Worm (Caenorhabditis elegans) whole organism, L4 larva: ENCODE data around the gene F02E11.2.

Experiments used
- F10B5.3 ChIP-seq: sonication (generic microtip); optimal IDR thresholded peaks from 2 replicates; lab custom pipeline; 2016; ENCODE audit warnings: mild to moderate bottlenecking, missing genetic modification characterization, missing compliant biosample characterization
- F26F4.8 ChIP-seq: fragments of 200-800 bp; sonication (Bioruptor generic); conservative IDR thresholded peaks from 2 replicates; pipeline ENCODE4 v1.3.6; 2022; ENCODE audit warnings: missing genetic modification characterization, missing compliant biosample characterization
- F44E2.7 ChIP-seq: fragments of 200-800 bp; sonication (Bioruptor generic); IDR thresholded peaks from 2 replicates; pipeline ENCODE4 v2.1.2; 2022; ENCODE audit warnings: missing genetic modification characterization, missing compliant biosample characterization
- T20F7.1 ChIP-seq: fragments of 200-800 bp; sonication (Bioruptor generic); optimal IDR thresholded peaks from 2 replicates; lab custom pipeline; 2018; ENCODE audit warnings: mild to moderate bottlenecking, missing genetic modification characterization, missing compliant biosample characterization
- Y48G9A.11 ChIP-seq: fragments of 200-800 bp; sonication (Bioruptor generic); IDR thresholded peaks from 2 replicates; pipeline ENCODE4 v1.3.6; 2022; ENCODE audit warnings: missing genetic modification reagents, missing genetic modification characterization, missing compliant biosample characterization
- Y5F2A.4 ChIP-seq: fragments of 200-800 bp; sonication (Bioruptor generic); optimal IDR thresholded peaks from 2 replicates; lab custom pipeline; 2018; ENCODE audit warnings: mild to moderate bottlenecking, missing genetic modification characterization, missing compliant biosample characterization
- aha-1 ChIP-seq: fragments of 150-350 bp; peaks from one replicate; lab custom pipeline; 2014; ENCODE audit warnings: missing biosample characterization, missing genetic modification characterization
- ama-1 ChIP-seq: fragments of 150-350 bp; optimal IDR thresholded peaks from 2 replicates; lab custom pipeline; 2014; ENCODE audit warnings: inconsistent platforms, mixed read lengths
- arid-1 ChIP-seq: fragments of 200-800 bp; sonication (Bioruptor generic); conservative IDR thresholded peaks from 2 replicates; pipeline ENCODE4 v1.3.6; 2022; ENCODE audit warnings: missing genetic modification reagents, missing genetic modification characterization, missing compliant biosample characterization
- ceh-44 ChIP-seq: fragments of 200-800 bp; sonication (Bioruptor generic); IDR thresholded peaks from 2 replicates; pipeline ENCODE4 v1.3.6; 2022; ENCODE audit warnings: missing genetic modification reagents, missing genetic modification characterization, missing compliant biosample characterization
- ceh-82 ChIP-seq: sonication (generic microtip); optimal IDR thresholded peaks from 2 replicates; lab custom pipeline; 2017; ENCODE audit warnings: missing biosample characterization, missing genetic modification characterization
- ctbp-1 ChIP-seq: fragments of 200-800 bp; sonication (Bioruptor generic); IDR thresholded peaks from 2 replicates; pipeline ENCODE4 v1.3.6; 2022; ENCODE audit warnings: missing genetic modification reagents, missing genetic modification characterization, missing compliant biosample characterization
- daf-16 ChIP-seq, 3 experiments: sonication (generic microtip); optimal IDR thresholded peaks; 2 replicates each; lab custom pipeline; 2016 to 2017; ENCODE audit warnings: missing genetic modification characterization in 3 of 3, missing genetic modification reagents in 3 of 3, mild to moderate bottlenecking in 2 of 3, missing compliant biosample characterization in 2 of 3, missing biosample characterization in 1 of 3, moderate library complexity in 1 of 3
- dmd-6 ChIP-seq: fragments of 200-800 bp; sonication (Bioruptor generic); IDR thresholded peaks from 2 replicates; pipeline ENCODE4 v1.3.6; 2022; ENCODE audit warnings: missing genetic modification reagents, missing genetic modification characterization, missing compliant biosample characterization
- duxl-1 ChIP-seq: sonication (generic microtip); optimal IDR thresholded peaks from 2 replicates; lab custom pipeline; 2016; ENCODE audit warnings: mild to moderate bottlenecking, missing genetic modification characterization, moderate library complexity, missing compliant biosample characterization; ENCODE audit not compliant: poor library complexity
- dve-1 ChIP-seq: sonication (generic microtip); optimal IDR thresholded peaks from 2 replicates; lab custom pipeline; 2017; ENCODE audit warnings: antibody characterized with exemption, mild to moderate bottlenecking, missing genetic modification characterization, missing compliant biosample characterization; ENCODE audit not compliant: insufficient read depth
- hmg-1.1 ChIP-seq: fragments of 200-800 bp; sonication (Bioruptor generic); IDR thresholded peaks from 2 replicates; pipeline ENCODE4 v1.3.6; 2022; ENCODE audit warnings: missing genetic modification reagents, missing genetic modification characterization, missing compliant biosample characterization
- lim-7 ChIP-seq: fragments of 200-800 bp; sonication (Bioruptor generic); IDR thresholded peaks from 2 replicates; pipeline ENCODE4 v1.3.6; 2022; ENCODE audit warnings: missing genetic modification characterization, missing compliant biosample characterization
- lin-1 ChIP-seq: fragments of 200-800 bp; sonication (Bioruptor generic); IDR thresholded peaks from 2 replicates; pipeline ENCODE4 v1.3.6; 2022; ENCODE audit warnings: missing genetic modification reagents, missing genetic modification characterization, missing compliant biosample characterization
- lin-38 ChIP-seq: fragments of 200-800 bp; sonication (Bioruptor generic); IDR thresholded peaks from 2 replicates; pipeline ENCODE4 v1.3.6; 2022; ENCODE audit warnings: missing genetic modification reagents, missing genetic modification characterization, missing compliant biosample characterization
- lir-3 ChIP-seq: sonication (generic microtip); optimal IDR thresholded peaks from 2 replicates; lab custom pipeline; 2016; ENCODE audit warnings: mild to moderate bottlenecking, missing genetic modification characterization, missing compliant biosample characterization
- madf-5 ChIP-seq, 2 experiments: fragments of 200-800 bp; sonication (Bioruptor generic); IDR thresholded peaks; 2 replicates each; pipeline ENCODE4 v1.3.6; 2022; ENCODE audit warnings: missing compliant biosample characterization in 2 of 2, missing genetic modification characterization in 2 of 2
- mdl-1 ChIP-seq, 2 experiments: fragments of 150-350 bp in 1 of 2; sonication (generic microtip) in 1 of 2; optimal IDR thresholded peaks; 2 replicates each; lab custom pipeline; 2014 to 2017; ENCODE audit warnings: missing biosample characterization in 2 of 2, missing genetic modification characterization in 2 of 2
- mep-1 ChIP-seq: fragments of 150-350 bp; sonication (generic microtip); optimal IDR thresholded peaks from 3 replicates; lab custom pipeline; 2014; ENCODE audit warnings: missing biosample characterization, missing genetic modification characterization
- mes-2 ChIP-seq: sonication (generic microtip); optimal IDR thresholded peaks from 2 replicates; lab custom pipeline; 2016; ENCODE audit warnings: missing genotype, mild to moderate bottlenecking, missing genetic modification characterization, missing compliant biosample characterization; ENCODE audit not compliant: poor library complexity, severe bottlenecking
- nhr-10 ChIP-seq: fragments of 150-350 bp; optimal IDR thresholded peaks from 2 replicates; lab custom pipeline; 2014; ENCODE audit warnings: missing biosample characterization, missing genetic modification characterization
- nhr-111 ChIP-seq: fragments of 200-800 bp; sonication (Bioruptor generic); optimal IDR thresholded peaks from 2 replicates; lab custom pipeline; 2018; ENCODE audit warnings: mild to moderate bottlenecking, missing genetic modification characterization, missing compliant biosample characterization
- nhr-28 ChIP-seq: fragments of 150-350 bp; optimal IDR thresholded peaks from 2 replicates; lab custom pipeline; 2014; ENCODE audit warnings: missing biosample characterization, missing genetic modification characterization
- pha-4 ChIP-seq, 2 experiments: fragments of 150-350 bp in 1 of 2; fragments of 200-800 bp in 1 of 2; sonication (Bioruptor generic) in 1 of 2; IDR thresholded peaks in 1 of 2; optimal IDR thresholded peaks in 1 of 2; 2 replicates each; pipeline versions ENCODE4 v1.3.6 to Lab custom; 2014 to 2022; ENCODE audit warnings: missing genetic modification characterization in 2 of 2, missing genetic modification reagents in 2 of 2, missing biosample characterization in 1 of 2, missing compliant biosample characterization in 1 of 2
- php-3 ChIP-seq: fragments of 200-800 bp; sonication (Bioruptor generic); IDR thresholded peaks from 2 replicates; pipeline ENCODE4 v1.3.6; 2022; ENCODE audit warnings: missing genetic modification reagents, missing genetic modification characterization, missing compliant biosample characterization
- pqm-1 ChIP-seq: sonication (generic microtip); optimal IDR thresholded peaks from 2 replicates; lab custom pipeline; 2017; ENCODE audit warnings: missing biosample characterization, missing genetic modification characterization
- rbr-2 ChIP-seq: sonication (generic microtip); optimal IDR thresholded peaks from 2 replicates; lab custom pipeline; 2016; ENCODE audit warnings: missing genotype, missing genetic modification characterization, missing compliant biosample characterization
- sdz-12 ChIP-seq: fragments of 200-800 bp; sonication (Bioruptor generic); optimal IDR thresholded peaks from 2 replicates; lab custom pipeline; 2018; ENCODE audit warnings: mild to moderate bottlenecking, missing genetic modification characterization, missing compliant biosample characterization
- set-16 ChIP-seq: fragments of 200-800 bp; sonication (Bioruptor generic); IDR thresholded peaks from 2 replicates; pipeline ENCODE4 v1.3.6; 2022; ENCODE audit warnings: missing genetic modification reagents, missing genetic modification characterization, missing compliant biosample characterization
- skn-1 ChIP-seq: fragments of 150-350 bp; optimal IDR thresholded peaks from 2 replicates; lab custom pipeline; 2014; ENCODE audit warnings: missing biosample characterization, missing genetic modification characterization
- snpc-1.2 ChIP-seq: fragments of 200-800 bp; sonication (Bioruptor generic); IDR thresholded peaks from 2 replicates; pipeline ENCODE4 v1.3.6; 2022; ENCODE audit warnings: missing genetic modification reagents, missing genetic modification characterization, missing compliant biosample characterization
- spr-1 ChIP-seq: sonication (generic microtip); optimal IDR thresholded peaks from 2 replicates; lab custom pipeline; 2016; ENCODE audit warnings: mild to moderate bottlenecking, missing genetic modification characterization, missing compliant biosample characterization
- tag-97 ChIP-seq: fragments of 200-800 bp; sonication (Bioruptor generic); IDR thresholded peaks from 2 replicates; pipeline ENCODE4 v1.3.6; 2022; ENCODE audit warnings: missing genetic modification characterization, missing compliant biosample characterization
- tra-1 ChIP-seq: fragments of 200-800 bp; sonication (Bioruptor generic); IDR thresholded peaks from 2 replicates; pipeline ENCODE4 v1.3.6; 2022; ENCODE audit warnings: missing genetic modification reagents, missing genetic modification characterization, missing compliant biosample characterization
- unc-39 ChIP-seq: sonication (generic microtip); optimal IDR thresholded peaks from 2 replicates; lab custom pipeline; 2017; ENCODE audit warnings: missing biosample characterization, missing genetic modification characterization
- vab-7 ChIP-seq: fragments of 200-800 bp; sonication (Bioruptor generic); IDR thresholded peaks from 2 replicates; pipeline ENCODE4 v1.3.6; 2022; ENCODE audit warnings: missing genetic modification reagents, missing genetic modification characterization, missing compliant biosample characterization
- zag-1 ChIP-seq: fragments of 150-350 bp; optimal IDR thresholded peaks from 2 replicates; lab custom pipeline; 2014; ENCODE audit warnings: missing biosample characterization, missing genetic modification characterization
- zfp-2 ChIP-seq: sonication (generic microtip); optimal IDR thresholded peaks from 2 replicates; lab custom pipeline; 2016; ENCODE audit warnings: mild to moderate bottlenecking, missing genetic modification characterization, missing compliant biosample characterization
- zip-11 ChIP-seq: fragments of 200-800 bp; sonication (Bioruptor generic); IDR thresholded peaks from 2 replicates; pipeline ENCODE4 v1.3.6; 2022; ENCODE audit warnings: missing genetic modification characterization, missing compliant biosample characterization
- zip-2 ChIP-seq: fragments of 150-350 bp; optimal IDR thresholded peaks from 2 replicates; lab custom pipeline; 2014; ENCODE audit warnings: missing biosample characterization, missing genetic modification characterization
- ztf-11 ChIP-seq: fragments of 150-350 bp; optimal IDR thresholded peaks from 2 replicates; lab custom pipeline; 2014; ENCODE audit warnings: missing biosample characterization, missing genetic modification characterization

The F02E11.2 gene

ce11 chrII:3264704-3265103 is 2.1 kb downstream of the F02E11.2 start:
- TF ChIP-seq nhr-10 (tag; lab: Kevin White, UChicago) (no peak), pqm-1 (tag; lab: Kevin White, UChicago) (no peak), ceh-82 (tag; lab: Kevin White, UChicago) (no peak), tag-97 (GFP tag; lab: Robert Waterston, UW) (no peak), sdz-12 (GFP tag; lab: Kevin White, UChicago) (no peak), snpc-1.2 (no peak), php-3 (GFP tag; lab: Robert Waterston, UW) (no peak), mep-1 (tag; lab: Kevin White, UChicago) (no peak), zag-1 (tag; lab: Kevin White, UChicago) (no peak), F44E2.7 (GFP tag; lab: Robert Waterston, UW) (no peak), aha-1 (tag; lab: Kevin White, UChicago) (no peak), ztf-11 (tag; lab: Kevin White, UChicago) (no peak), daf-16 (GFP tag; optimal IDR thresholded peaks at IDR 0.05; lab: Kevin White, UChicago) (no peak), daf-16 (tag; optimal IDR thresholded peaks at IDR 0.05; lab: Kevin White, UChicago) (no peak), unc-39 (no peak)

- TF ChIP-seq nhr-111: no peak
- no peak for TF ChIP-seq F44E2.7 (GFP tag; lab: Robert Waterston, UW)
- TF ChIP-seq ceh-44: no peak
- TF ChIP-seq zip-11 (GFP tag; lab: Robert Waterston, UW): no peak
- no peak for TF ChIP-seq mdl-1 (tag; optimal IDR thresholded peaks at IDR 0.05; lab: Kevin White, UChicago)
These were observed 4.8 kb downstream of the F02E11.2 start, which contains the start of gene F02E11.7 for ce11 chrII:3267365-3267764. Gene F02E11.7, plus strand, starts transcription at chrII:3267665.

- no peak for TF ChIP-seq skn-1 (tag; lab: Kevin White, UChicago)
- no peak for TF ChIP-seq zip-11 (GFP tag; lab: Robert Waterston, UW)
- peak; percentile 56 for TF ChIP-seq lin-38 (GFP tag; lab: Robert Waterston, UW)
- TF ChIP-seq lim-7 (GFP tag; lab: Robert Waterston, UW): peak; percentile 70
- no peak for TF ChIP-seq pqm-1 (tag; lab: Kevin White, UChicago)
- TF ChIP-seq F10B5.3 (tag; lab: Kevin White, UChicago): no peak
- peak; percentile 57; the same call in 1 of the 2 replicates for TF ChIP-seq vab-7 (GFP tag; lab: Robert Waterston, UW)
- peak; percentile 55 for TF ChIP-seq mes-2 (tag; lab: Kevin White, UChicago)
- TF ChIP-seq lir-3 (tag; lab: Kevin White, UChicago): no peak
- TF ChIP-seq ceh-44: 0 out of 2 replicates have a peak, but pooled peaks have one; percentile 22
- peak; percentile 61 for TF ChIP-seq duxl-1
- TF ChIP-seq set-16 (GFP tag; lab: Robert Waterston, UW): no peak
- no peak for TF ChIP-seq T20F7.1 (GFP tag; lab: Kevin White, UChicago)
- peak in 1 of 2 experiments; percentile 55; a peak in 1 of 4 replicates for TF ChIP-seq madf-5 (GFP tag; IDR thresholded peaks at IDR 0.05; lab: Robert Waterston, UW)
- peak; percentile 27 for TF ChIP-seq dve-1 (tag; lab: Kevin White, UChicago)
- TF ChIP-seq rbr-2: no peak
- TF ChIP-seq zip-2: no peak
- TF ChIP-seq F26F4.8 (GFP tag; lab: Robert Waterston, UW): no peak
- TF ChIP-seq tra-1: no peak
- peak in 1 of 2 experiments; percentile 21 for TF ChIP-seq daf-16 (GFP tag; optimal IDR thresholded peaks at IDR 0.05; lab: Kevin White, UChicago)
- TF ChIP-seq daf-16 (tag; optimal IDR thresholded peaks at IDR 0.05; lab: Kevin White, UChicago): no peak
- peak; percentile 28; the same call in 1 of the 2 replicates for TF ChIP-seq dmd-6 (GFP tag; lab: Robert Waterston, UW)
- TF ChIP-seq Y48G9A.11 (GFP tag; lab: Robert Waterston, UW): no peak
- no peak for TF ChIP-seq nhr-28 (tag; lab: Kevin White, UChicago)
- TF ChIP-seq ztf-11 (tag; lab: Kevin White, UChicago): no peak
- no peak for TF ChIP-seq arid-1 (GFP tag; lab: Robert Waterston, UW)
- peak; percentile 53; the same call in 1 of the 2 replicates for TF ChIP-seq pha-4 (GFP tag; IDR thresholded peaks at IDR 0.05; lab: Robert Waterston, UW)
- no peak for TF ChIP-seq pha-4 (tag; optimal IDR thresholded peaks at IDR 0.05; lab: Kevin White, UChicago)
- no peak for TF ChIP-seq zfp-2
- no peak for TF ChIP-seq mdl-1 (tag; optimal IDR thresholded peaks at IDR 0.05; lab: Kevin White, UChicago)
- no peak for TF ChIP-seq ama-1 (lab: Kevin White, UChicago)
- no peak for TF ChIP-seq Y5F2A.4 (GFP tag; lab: Kevin White, UChicago)
- 0 out of 2 replicates have a peak, but pooled peaks have one; percentile 10 for TF ChIP-seq hmg-1.1 (GFP tag; lab: Robert Waterston, UW)
- no peak for TF ChIP-seq lin-1 (GFP tag; lab: Robert Waterston, UW)
- no peak for TF ChIP-seq ctbp-1 (GFP tag; lab: Robert Waterston, UW)
- TF ChIP-seq spr-1 (tag; lab: Kevin White, UChicago): no peak
These were observed 5.2 kb downstream of the F02E11.2 start for ce11 chrII:3267815-3268214.
